Fruit fly (Drosophila melanogaster): Measurements from ENCODE around the gene CG11563.

The CG11563 gene

DNA sequence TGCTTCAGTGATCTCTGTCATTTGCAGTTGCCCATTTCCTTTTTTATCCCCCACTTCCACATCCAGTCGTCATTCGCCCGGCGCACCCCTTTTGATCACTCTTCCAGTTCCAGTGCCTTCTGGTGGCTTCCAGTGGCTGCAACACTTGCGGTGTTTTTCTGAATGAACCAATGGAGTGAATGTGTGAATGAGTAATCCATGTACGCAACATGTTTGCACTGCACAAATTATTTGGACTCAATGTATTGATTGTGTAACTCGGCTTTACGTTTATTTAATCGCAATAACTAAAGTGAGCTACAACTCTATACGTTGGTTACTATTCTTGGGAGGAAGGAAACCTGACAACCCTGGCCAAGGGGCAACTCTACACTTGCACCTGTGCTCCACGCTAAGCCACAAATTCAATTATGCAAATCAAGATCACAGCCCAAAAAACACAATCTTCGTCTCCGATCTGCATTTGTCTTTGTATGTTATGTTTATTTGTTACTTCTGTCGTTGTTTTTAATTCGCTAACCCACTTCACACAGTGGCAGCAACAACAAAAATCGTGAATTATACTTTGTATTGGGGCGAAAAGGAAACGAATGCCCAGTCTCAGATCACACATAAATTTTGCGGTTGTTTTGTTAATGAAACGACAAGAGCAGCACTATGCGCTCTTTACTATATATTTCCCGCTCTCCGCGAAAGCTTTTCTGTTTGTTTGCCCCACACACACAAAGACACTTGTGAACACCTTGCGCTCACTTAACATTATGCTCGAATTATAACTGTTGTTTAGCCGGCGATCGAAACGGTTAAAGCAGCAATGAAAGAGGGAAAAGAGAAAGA lies 21.7 kb upstream of the CG11563 start (continued):
- no peak for TF ChIP-seq gce (GFP tag; IDR thresholded peaks at IDR 0.05)
- TF ChIP-seq CG6689 (GFP tag; IDR thresholded peaks at IDR 0.05), result no peak
- TF ChIP-seq knrl (GFP tag; IDR thresholded peaks at IDR 0.05; ENCODE audit: partially characterized antibody), result no peak
- no peak for TF ChIP-seq Lim3 (GFP tag; IDR thresholded peaks at IDR 0.05)
- no peak for TF ChIP-seq Lhr (GFP tag; optimal IDR thresholded peaks at IDR 0.05)
- TF ChIP-seq CG9437 (GFP tag; optimal IDR thresholded peaks at IDR 0.05), result no peak
- TF ChIP-seq chinmo (GFP tag; IDR thresholded peaks at IDR 0.05; ENCODE audit: partially characterized antibody), result 0 out of 4 replicates have a peak, but pooled peaks have one; percentile 54
- peak in 1 of 2 experiments; percentile 53 for TF ChIP-seq Pdp1 (GFP tag; optimal IDR thresholded peaks at IDR 0.05)
- no peak for TF ChIP-seq CkIIα-i1 (GFP tag; IDR thresholded peaks at IDR 0.05)
- TF ChIP-seq E2f1 (GFP tag; IDR thresholded peaks at IDR 0.05), result no peak
- TF ChIP-seq dimm (GFP tag; IDR thresholded peaks at IDR 0.05), result no peak
- TF ChIP-seq Abd-B (GFP tag; optimal IDR thresholded peaks at IDR 0.05), result no peak
- no peak for TF ChIP-seq CG13624 (GFP tag; optimal IDR thresholded peaks at IDR 0.05)
- TF ChIP-seq CG1792 (GFP tag; optimal IDR thresholded peaks at IDR 0.05), result no peak
- no peak for TF ChIP-seq CG4360 (GFP tag; IDR thresholded peaks at IDR 0.05)
- no peak for TF ChIP-seq CG10565 (GFP tag; optimal IDR thresholded peaks at IDR 0.05)
- TF ChIP-seq CG3281 (GFP tag; optimal IDR thresholded peaks at IDR 0.05), result no peak
- TF ChIP-seq grn (GFP tag; optimal IDR thresholded peaks at IDR 0.05), result peak; percentile 34
- TF ChIP-seq Six4 (GFP tag; optimal IDR thresholded peaks at IDR 0.05), result no peak
- 0 out of 3 replicates have a peak, but pooled peaks have one; percentile 18 for TF ChIP-seq ken (GFP tag; IDR thresholded peaks at IDR 0.05)
- no peak for TF ChIP-seq maf-S (GFP tag; optimal IDR thresholded peaks at IDR 0.05)
- TF ChIP-seq Trl (optimal IDR thresholded peaks at IDR 0.05), result peak; percentile 44 to 84
- no peak for TF ChIP-seq Trl (GFP tag; optimal IDR thresholded peaks at IDR 0.05)
- peak; percentile 7 for TF ChIP-seq sd (tag; optimal IDR thresholded peaks at IDR 0.05)
- TF ChIP-seq CG13123 (GFP tag; optimal IDR thresholded peaks at IDR 0.05), result no peak
- 0 out of 2 replicates have a peak, but pooled peaks have one; percentile 12 for TF ChIP-seq Drgx (GFP tag; IDR thresholded peaks at IDR 0.05)
- no peak for TF ChIP-seq Kr (GFP tag; optimal IDR thresholded peaks at IDR 0.05)
- TF ChIP-seq kni (GFP tag; optimal IDR thresholded peaks at IDR 0.05), result peak; percentile 59
- no peak for TF ChIP-seq pros (GFP tag; optimal IDR thresholded peaks at IDR 0.05)
- no peak for TF ChIP-seq dysf (GFP tag; IDR thresholded peaks at IDR 0.05)
- no peak for TF ChIP-seq CG2199 (GFP tag; IDR thresholded peaks at IDR 0.05)
- no peak for TF ChIP-seq CG2678 (tag; optimal IDR thresholded peaks at IDR 0.05)
- TF ChIP-seq CG6765 (GFP tag; optimal IDR thresholded peaks at IDR 0.05), result no peak
- TF ChIP-seq crp (GFP tag; optimal IDR thresholded peaks at IDR 0.05), result no peak
- peak; percentile 29 for TF ChIP-seq nom (GFP tag; optimal IDR thresholded peaks at IDR 0.05)

DNA sequence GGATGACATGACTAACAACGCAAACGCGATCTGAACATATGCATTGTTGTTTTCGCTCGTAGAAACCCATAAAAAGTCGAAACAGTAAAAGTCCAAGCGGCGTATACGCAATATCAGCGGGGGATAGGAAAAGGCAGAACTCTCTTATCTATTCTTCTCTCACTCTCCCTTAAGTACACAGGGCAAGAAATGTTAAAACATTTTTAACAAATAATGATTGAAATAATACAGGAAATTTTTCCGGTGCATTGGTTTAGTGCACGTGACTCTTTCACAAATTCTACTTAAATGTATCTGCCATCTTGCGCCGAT lies 21.2 kb upstream of the CG11563 start:
- TF ChIP-seq CG3281 (GFP tag; optimal IDR thresholded peaks at IDR 0.05) (peak; percentile 1), Hey (tag; optimal IDR thresholded peaks at IDR 0.05) (no peak), CG8281 (tag; optimal IDR thresholded peaks at IDR 0.05) (no peak), ci (GFP tag; IDR thresholded peaks at IDR 0.05) (0 out of 3 replicates have a peak, but pooled peaks have one; percentile 29), MTF-1 (GFP tag; optimal IDR thresholded peaks at IDR 0.05; ENCODE audit: borderline replicate concordance) (peak; percentile 3), CG11695 (GFP tag; IDR thresholded peaks at IDR 0.05) (no peak), CG6254 (GFP tag; optimal IDR thresholded peaks at IDR 0.05) (no peak), Med (GFP tag) (peak; percentile 48), Oaz (GFP tag; IDR thresholded peaks at IDR 0.05) (no peak), CHES-1-like (GFP tag; optimal IDR thresholded peaks at IDR 0.05) (no peak), CG12219 (GFP tag; optimal IDR thresholded peaks at IDR 0.05) (no peak), HHEX (GFP tag; optimal IDR thresholded peaks at IDR 0.05) (peak; percentile 10), CG7372 (GFP tag; IDR thresholded peaks at IDR 0.05) (0 out of 2 replicates have a peak, but pooled peaks have one; percentile 14), Pdp1 (GFP tag; optimal IDR thresholded peaks at IDR 0.05) (peak in 1 of 2 experiments; percentile 1), CG4617 (GFP tag; optimal IDR thresholded peaks at IDR 0.05; ENCODE audit: borderline replicate concordance) (no peak), crol (GFP tag; IDR thresholded peaks at IDR 0.05) (peak; percentile 46; the same call in 1 of the 2 replicates), Blimp-1 (GFP tag; optimal IDR thresholded peaks at IDR 0.05) (peak; percentile 12), CG7556 (GFP tag; optimal IDR thresholded peaks at IDR 0.05) (no peak)
